Worm (Caenorhabditis elegans): ENCODE data around the gene clec-10.

DNA sequence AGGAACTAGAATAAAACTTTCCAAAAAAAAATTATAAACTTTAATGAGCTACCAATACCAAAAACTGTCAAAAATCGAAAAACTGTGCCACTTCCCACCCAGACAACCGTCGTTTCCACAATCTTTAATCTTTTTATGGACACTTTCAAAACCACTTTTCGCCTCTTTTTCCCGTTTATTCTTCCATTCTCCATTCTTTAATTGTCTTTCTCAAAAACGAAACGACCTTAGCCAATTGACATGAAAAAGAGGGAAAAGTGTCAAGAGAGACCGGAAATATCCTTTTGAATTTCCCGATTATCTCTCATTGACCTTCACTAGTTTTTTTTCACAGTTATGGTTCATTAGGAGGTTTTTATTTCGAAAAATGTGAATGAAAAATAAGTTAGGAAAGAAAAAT is 30.9 kb upstream of the clec-10 start:
- no peak for TF ChIP-seq snu-23 (GFP tag; optimal IDR thresholded peaks at IDR 0.05)
- no peak for TF ChIP-seq ceh-82 (tag; optimal IDR thresholded peaks at IDR 0.05)
- no peak for TF ChIP-seq dsc-1 (tag; optimal IDR thresholded peaks at IDR 0.05)
- TF ChIP-seq alr-1 (tag; optimal IDR thresholded peaks at IDR 0.05; ENCODE audit: borderline replicate concordance), result no peak
